Worm (Caenorhabditis elegans): Measurements from ENCODE around the gene lit-1.

The lit-1 gene

ce11 chrIII:13697822-13698221, 4.0 kb upstream of the lit-1 start:
- TF ChIP-seq F57C9.4 (tag; optimal IDR thresholded peaks at IDR 0.05): no peak
- TF ChIP-seq zfh-2 (GFP tag; conservative IDR thresholded peaks at IDR 0.05): peak; percentile 87
- TF ChIP-seq let-526 (GFP tag; IDR thresholded peaks at IDR 0.05): 0 out of 2 replicates have a peak, but pooled peaks have one; percentile 10
- TF ChIP-seq F37B4.10 (GFP tag; IDR thresholded peaks at IDR 0.05): no peak
- TF ChIP-seq cebp-1 (GFP tag; IDR thresholded peaks at IDR 0.05): no peak
- peak; percentile 5 for TF ChIP-seq cebp-1 (tag; optimal IDR thresholded peaks at IDR 0.05)
- peak; percentile 40; the same call in 1 of the 2 replicates for TF ChIP-seq hmg-1.2 (GFP tag; IDR thresholded peaks at IDR 0.05)
- no peak for TF ChIP-seq ccch-3 (GFP tag; optimal IDR thresholded peaks at IDR 0.05)
- 0 out of 2 replicates have a peak, but pooled peaks have one; percentile 22 for TF ChIP-seq egl-44 (GFP tag; IDR thresholded peaks at IDR 0.05)

- TF ChIP-seq lin-26 (GFP tag; IDR thresholded peaks at IDR 0.05): no peak
- TF ChIP-seq nfyb-1 (GFP tag; IDR thresholded peaks at IDR 0.05): peak; percentile 31; the same call in 1 of the 2 replicates
- TF ChIP-seq athp-1 (tag; optimal IDR thresholded peaks at IDR 0.05): no peak
These were observed 6.6 kb downstream of the lit-1 start for ce11 chrIII:13708415-13708814.

- TF ChIP-seq ztf-26 (tag; optimal IDR thresholded peaks at IDR 0.05) (peak; percentile 8), sdz-38 (tag; optimal IDR thresholded peaks at IDR 0.05) (no peak), aptf-2 (GFP tag; conservative IDR thresholded peaks at IDR 0.05) (no peak), hrde-1 (tag; optimal IDR thresholded peaks at IDR 0.05; ENCODE audit: borderline replicate concordance) (no peak), atf-7 (tag; optimal IDR thresholded peaks at IDR 0.05) (no peak), F10E7.11 (tag; optimal IDR thresholded peaks at IDR 0.05) (no peak), aptf-3 (GFP tag; IDR thresholded peaks at IDR 0.05) (no peak), mes-4 (tag; optimal IDR thresholded peaks at IDR 0.05) (no peak)
These were observed 7.3 kb downstream of the lit-1 start for ce11 chrIII:13709122-13709521.

ce11 chrIII:13710666-13711065, 8.9 kb downstream of the lit-1 start:
- TF ChIP-seq bed-1 (GFP tag; IDR thresholded peaks at IDR 0.05): no peak

ce11 chrIII:13712854-13713293, 11.1 kb downstream of the lit-1 start:
- no peak for TF ChIP-seq Y95B8A.8 (GFP tag; IDR thresholded peaks at IDR 0.05)
- TF ChIP-seq mel-28 (tag; optimal IDR thresholded peaks at IDR 0.05; ENCODE audit: borderline replicate concordance): no peak
- TF ChIP-seq K12H6.12 (tag; optimal IDR thresholded peaks at IDR 0.05): no peak
- no peak for TF ChIP-seq tbp1 (GFP tag; optimal IDR thresholded peaks at IDR 0.05)
- no peak for TF ChIP-seq bed-2 (GFP tag; IDR thresholded peaks at IDR 0.05)
- TF ChIP-seq athp-1 (tag; optimal IDR thresholded peaks at IDR 0.05): no peak
- peak; percentile 20 for TF ChIP-seq nhr-80 (tag; optimal IDR thresholded peaks at IDR 0.05)
- 0 out of 2 replicates have a peak, but pooled peaks have one; percentile 28 for TF ChIP-seq pbrm-1 (GFP tag; IDR thresholded peaks at IDR 0.05)
- TF ChIP-seq ceh-27 (GFP tag; optimal IDR thresholded peaks at IDR 0.05): no peak
- no peak for TF ChIP-seq Y79H2A.3 (GFP tag; conservative IDR thresholded peaks at IDR 0.05)
- no peak for TF ChIP-seq cebp-2 (GFP tag; IDR thresholded peaks at IDR 0.05)
- TF ChIP-seq egrh-3 (GFP tag; IDR thresholded peaks at IDR 0.05): 0 out of 2 replicates have a peak, but pooled peaks have one; percentile 19
- no peak for TF ChIP-seq Y53F4B.3 (GFP tag; IDR thresholded peaks at IDR 0.05)
- TF ChIP-seq hmg-1.2 (GFP tag; IDR thresholded peaks at IDR 0.05): peak; percentile 84
- TF ChIP-seq aptf-2 (GFP tag; conservative IDR thresholded peaks at IDR 0.05): no peak
- no peak for TF ChIP-seq sea-2 (GFP tag; IDR thresholded peaks at IDR 0.05)
- no peak for TF ChIP-seq ceh-100 (GFP tag; IDR thresholded peaks at IDR 0.05)
- TF ChIP-seq attf-5 (GFP tag; optimal IDR thresholded peaks at IDR 0.05): no peak
- TF ChIP-seq snpc-3.4 (tag; optimal IDR thresholded peaks at IDR 0.05): no peak
- no peak for TF ChIP-seq F57A8.1 (GFP tag; optimal IDR thresholded peaks at IDR 0.05)
- no peak for TF ChIP-seq akir-1 (GFP tag; optimal IDR thresholded peaks at IDR 0.05)
- no peak for TF ChIP-seq tbx-9 (tag; optimal IDR thresholded peaks at IDR 0.05; ENCODE audit: borderline replicate concordance)
- TF ChIP-seq attf-6 (GFP tag; IDR thresholded peaks at IDR 0.05): no peak
- TF ChIP-seq cebp-1 (GFP tag; IDR thresholded peaks at IDR 0.05): no peak
- no peak for TF ChIP-seq cebp-1 (tag; optimal IDR thresholded peaks at IDR 0.05)
- TF ChIP-seq ets-4 (GFP tag; optimal IDR thresholded peaks at IDR 0.05): no peak
- TF ChIP-seq zim-3 (tag; optimal IDR thresholded peaks at IDR 0.05): no peak
